Worm (Caenorhabditis elegans) whole organism, mixed stage, embryonic: ENCODE data around the gene H05C05.1.
A peak's percentile ranks its signal among the peaks of the same experiment; 100 is the strongest.

Experiments used
- blmp-1 ChIP-seq: fragments of 150-350 bp; optimal IDR thresholded peaks from 2 replicates; lab custom pipeline; 2014; ENCODE audit warnings: missing biosample characterization, missing genetic modification characterization
- ces-1 ChIP-seq: fragments of 150-350 bp; optimal IDR thresholded peaks from 2 replicates; lab custom pipeline; 2014; ENCODE audit warnings: missing biosample characterization, missing genetic modification reagents, missing genetic modification characterization
- elt-3 ChIP-seq: fragments of 150-350 bp; optimal IDR thresholded peaks from 2 replicates; lab custom pipeline; 2014; ENCODE audit warnings: missing biosample characterization, missing genetic modification characterization
- flh-1 ChIP-seq: fragments of 200-800 bp; sonication (Bioruptor generic); optimal IDR thresholded peaks from 2 replicates; lab custom pipeline; 2018; ENCODE audit warnings: mild to moderate bottlenecking, missing genetic modification characterization, moderate library complexity, missing compliant biosample characterization
- lin-13 ChIP-seq: fragments of 150-350 bp; optimal IDR thresholded peaks from 2 replicates; lab custom pipeline; 2014; ENCODE audit warnings: missing biosample characterization, missing genetic modification characterization
- mab-5 ChIP-seq: fragments of 150-350 bp; optimal IDR thresholded peaks from 2 replicates; lab custom pipeline; 2014; ENCODE audit warnings: missing biosample characterization, missing genetic modification characterization
- nhr-12 ChIP-seq: fragments of 150-350 bp; optimal IDR thresholded peaks from 2 replicates; lab custom pipeline; 2014; ENCODE audit warnings: missing biosample characterization, missing genetic modification characterization
- nhr-2 ChIP-seq: fragments of 150-350 bp; optimal IDR thresholded peaks from 2 replicates; lab custom pipeline; 2014; ENCODE audit warnings: missing biosample characterization, missing genetic modification characterization
- unc-62 ChIP-seq: fragments of 150-350 bp; optimal IDR thresholded peaks from 2 replicates; lab custom pipeline; 2014; ENCODE audit warnings: missing biosample characterization, missing genetic modification reagents, missing genetic modification characterization
- ztf-11 ChIP-seq: fragments of 150-350 bp; optimal IDR thresholded peaks from 2 replicates; lab custom pipeline; 2014; ENCODE audit warnings: missing biosample characterization, missing genetic modification characterization

- TF ChIP-seq unc-62 (no peak), ces-1 (GFP tag; lab: Kevin White, UChicago) (peak; percentile 10), elt-3 (tag; lab: Kevin White, UChicago) (no peak), nhr-12 (no peak), blmp-1 (tag; lab: Kevin White, UChicago) (no peak), nhr-2 (tag; lab: Kevin White, UChicago) (no peak), flh-1 (GFP tag; lab: Kevin White, UChicago) (no peak), lin-13 (tag; lab: Kevin White, UChicago) (no peak), mab-5 (tag; lab: Kevin White, UChicago) (no peak), ztf-11 (tag; lab: Kevin White, UChicago) (no peak)
These were observed 34.0 kb upstream of the H05C05.1 start for ce11 chrIII:2912916-2913315.
